Fruit fly (Drosophila melanogaster) whole organism, wandering third instar larva: ENCODE results near the gene idc.

Experiments used
- Abd-B ChIP-seq: fragments of >200 bp; optimal IDR thresholded peaks from 2 replicates; lab custom pipeline; 2017; ENCODE audit warnings: missing biosample characterization, missing genetic modification characterization
- CG32264 ChIP-seq: fragments of 200-800 bp; sonication (Bioruptor generic); optimal IDR thresholded peaks from 2 replicates; lab custom pipeline; 2016; ENCODE audit warnings: missing biosample characterization, missing genetic modification characterization
- CG9705 ChIP-seq: fragments of 200-800 bp; sonication (Bioruptor generic); optimal IDR thresholded peaks from 2 replicates; lab custom pipeline; 2018; ENCODE audit warnings: missing biosample characterization, mild to moderate bottlenecking, missing genetic modification characterization
- CrebA ChIP-seq: fragments of 200-800 bp; sonication (Bioruptor generic); optimal IDR thresholded peaks from 2 replicates; lab custom pipeline; 2016; ENCODE audit warnings: missing biosample characterization, mild to moderate bottlenecking, missing genetic modification characterization, borderline replicate concordance
- Dfd ChIP-seq: fragments of >200 bp; optimal IDR thresholded peaks from 2 replicates; lab custom pipeline; 2017; ENCODE audit warnings: missing biosample characterization, missing genetic modification characterization
- GATAd ChIP-seq: sonication (Bioruptor generic); optimal IDR thresholded peaks from 2 replicates; lab custom pipeline; 2016; ENCODE audit warnings: missing biosample characterization, missing genetic modification characterization
- HLH106 ChIP-seq: fragments of 200-800 bp; optimal IDR thresholded peaks from 3 replicates; lab custom pipeline; 2019; ENCODE audit warnings: missing biosample characterization, mild to moderate bottlenecking, missing genetic modification characterization, moderate library complexity
- Hnf4 ChIP-seq: fragments of 200-800 bp; sonication (Bioruptor generic); optimal IDR thresholded peaks from 2 replicates; lab custom pipeline; 2016; ENCODE audit warnings: missing biosample characterization, mild to moderate bottlenecking, missing genetic modification characterization
- Hr83 ChIP-seq: fragments of 200-300 bp; sonication (Bioruptor generic); optimal IDR thresholded peaks from 2 replicates; lab custom pipeline; 2016; ENCODE audit warnings: missing biosample characterization, mild to moderate bottlenecking, missing genetic modification characterization, moderate library complexity; ENCODE audit not compliant: poor library complexity, severe bottlenecking
- Jra ChIP-seq: sonication (Bioruptor generic); optimal IDR thresholded peaks from 2 replicates; lab custom pipeline; 2016; ENCODE audit warnings: missing biosample characterization, missing genetic modification characterization
- Mio ChIP-seq: sonication (Bioruptor generic); optimal IDR thresholded peaks from 2 replicates; lab custom pipeline; 2016; ENCODE audit warnings: missing biosample characterization, missing genetic modification characterization
- Myc ChIP-seq: fragments of >200 bp; optimal IDR thresholded peaks from 2 replicates; lab custom pipeline; 2017
- N ChIP-seq: fragments of >200 bp; optimal IDR thresholded peaks from 2 replicates; lab custom pipeline; 2018; ENCODE audit warnings: missing biosample characterization, missing external identifiers, missing genetic modification characterization
- OdsH ChIP-seq: fragments of 200-800 bp; sonication (Bioruptor generic); optimal IDR thresholded peaks from 2 replicates; lab custom pipeline; 2016; ENCODE audit warnings: missing biosample characterization, mild to moderate bottlenecking, missing genetic modification characterization
- Rel ChIP-seq, 2 experiments: fragments of 200-800 bp; sonication (Bioruptor generic) in 1 of 2; optimal IDR thresholded peaks; 2 replicates in 1 of 2; 3 replicates in 1 of 2; lab custom pipeline; 2016 to 2019; ENCODE audit warnings: mild to moderate bottlenecking in 2 of 2, missing biosample characterization in 2 of 2, missing genetic modification characterization in 2 of 2, moderate library complexity in 1 of 2
- Sp1 ChIP-seq: fragments of 200-800 bp; sonication (Bioruptor generic); optimal IDR thresholded peaks from 3 replicates; lab custom pipeline; 2019; ENCODE audit warnings: missing biosample characterization, mild to moderate bottlenecking, missing genetic modification characterization, moderate library complexity
- Vsx2 ChIP-seq: fragments of 200-300, 225-300 bp; sonication (Bioruptor generic); optimal IDR thresholded peaks from 2 replicates; lab custom pipeline; 2018; ENCODE audit warnings: missing biosample characterization, missing genetic modification characterization; ENCODE audit not compliant: partially characterized antibody
- br ChIP-seq: fragments of 200-800 bp; sonication (Bioruptor generic); optimal IDR thresholded peaks from 2 replicates; lab custom pipeline; 2016; ENCODE audit warnings: missing biosample characterization, missing genetic modification characterization
- brk ChIP-seq: fragments of 200-800 bp; sonication (Bioruptor generic); optimal IDR thresholded peaks from 2 replicates; lab custom pipeline; 2016; ENCODE audit warnings: missing biosample characterization, mild to moderate bottlenecking, missing genetic modification characterization
- dl ChIP-seq, 2 experiments: fragments of 175-275, 200-275 bp in 1 of 2; fragments of 200-275 bp in 1 of 2; sonication (Bioruptor generic); optimal IDR thresholded peaks; lab custom pipeline; 2018; ENCODE audit warnings: mild to moderate bottlenecking in 2 of 2, missing biosample characterization in 2 of 2, missing genetic modification characterization in 2 of 2, moderate library complexity in 2 of 2; ENCODE audit not compliant: partially characterized antibody in 2 of 2, insufficient read depth in 1 of 2
- dmrt93B ChIP-seq: fragments of 200-800 bp; sonication (Bioruptor generic); optimal IDR thresholded peaks from 2 replicates; lab custom pipeline; 2018; ENCODE audit warnings: missing biosample characterization, mild to moderate bottlenecking, missing genetic modification characterization
- dsf ChIP-seq: sonication (Bioruptor generic); optimal IDR thresholded peaks from 2 replicates; lab custom pipeline; 2016; ENCODE audit warnings: missing biosample characterization, missing genetic modification characterization, borderline replicate concordance
- ey ChIP-seq: fragments of 200-800 bp; sonication (Bioruptor generic); optimal IDR thresholded peaks from 2 replicates; lab custom pipeline; 2016; ENCODE audit warnings: missing biosample characterization, missing genetic modification characterization
- foxo ChIP-seq, 2 experiments: fragments of 200-800 bp; sonication (Bioruptor generic); optimal IDR thresholded peaks; 2 replicates in 1 of 2; 3 replicates in 1 of 2; lab custom pipeline; 2016 to 2017; ENCODE audit warnings: missing biosample characterization in 2 of 2, missing genetic modification characterization in 2 of 2
- fru ChIP-seq: fragments of 200-800 bp; sonication (Bioruptor generic); optimal IDR thresholded peaks from 3 replicates; lab custom pipeline; 2016; ENCODE audit warnings: missing biosample characterization, mild to moderate bottlenecking, missing genetic modification characterization
- h ChIP-seq: fragments of 200-800 bp; sonication (Bioruptor generic); optimal IDR thresholded peaks from 3 replicates; lab custom pipeline; 2016; ENCODE audit warnings: missing biosample characterization, mild to moderate bottlenecking, missing genetic modification characterization
- jim ChIP-seq: fragments of 175-275, 200-325 bp; sonication (Bioruptor generic); optimal IDR thresholded peaks from 2 replicates; lab custom pipeline; 2016; ENCODE audit warnings: missing biosample characterization, mild to moderate bottlenecking, missing genetic modification characterization
- lola ChIP-seq: fragments of >200 bp; optimal IDR thresholded peaks from 2 replicates; lab custom pipeline; 2017; ENCODE audit warnings: missing biosample characterization, missing genetic modification characterization
- pan ChIP-seq: fragments of >200 bp; optimal IDR thresholded peaks from 2 replicates; lab custom pipeline; 2017
- psq ChIP-seq: fragments of 200-800 bp; sonication (Bioruptor generic); optimal IDR thresholded peaks from 3 replicates; lab custom pipeline; 2017; ENCODE audit warnings: missing biosample characterization, mild to moderate bottlenecking, missing genetic modification characterization, moderate library complexity
- rgr ChIP-seq: fragments of 200-800 bp; sonication (Bioruptor generic); optimal IDR thresholded peaks from 3 replicates; lab custom pipeline; 2016; ENCODE audit warnings: missing biosample characterization, mild to moderate bottlenecking, missing genetic modification characterization
- sage ChIP-seq: fragments of 200-800 bp; sonication (Bioruptor generic); optimal IDR thresholded peaks from 2 replicates; lab custom pipeline; 2016; ENCODE audit warnings: missing biosample characterization, mild to moderate bottlenecking, missing genetic modification characterization
- sv ChIP-seq: fragments of 200-800 bp; sonication (Bioruptor generic); optimal IDR thresholded peaks from 3 replicates; lab custom pipeline; 2016; ENCODE audit warnings: missing biosample characterization, missing genetic modification characterization
- tai ChIP-seq: sonication (Bioruptor generic); optimal IDR thresholded peaks from 2 replicates; lab custom pipeline; 2016; ENCODE audit warnings: missing biosample characterization, missing genetic modification characterization
- usp ChIP-seq: fragments of >200 bp; optimal IDR thresholded peaks from 2 replicates; lab custom pipeline; 2017; ENCODE audit warnings: missing biosample characterization, missing genetic modification characterization
- woc ChIP-seq: sonication (Bioruptor generic); optimal IDR thresholded peaks from 2 replicates; lab custom pipeline; 2016; ENCODE audit warnings: missing biosample characterization, mild to moderate bottlenecking, missing genetic modification characterization

Gene idc

dm6 chr3R:20031764-20032079 lies at the start of gene idc:
Gene idc, plus strand, starts transcription at chr3R:20031823.
- TF ChIP-seq HLH106 (peak; percentile 18), Abd-B (no peak)

dm6 chr3R:19985376-19985775 lies 46.2 kb upstream of the idc start:
- TF ChIP-seq CrebA = no peak
- no peak for TF ChIP-seq sage (GFP tag; lab: Kevin White, UChicago)
- no peak for TF ChIP-seq usp (GFP tag; lab: Kevin White, UChicago)
- TF ChIP-seq foxo (GFP tag; optimal IDR thresholded peaks at IDR 0.05; lab: Kevin White, UChicago) = no peak
- TF ChIP-seq N = no peak
- TF ChIP-seq Rel (GFP tag; optimal IDR thresholded peaks at IDR 0.05; lab: Kevin White, UChicago) = no peak
- no peak for TF ChIP-seq Rel (tag; optimal IDR thresholded peaks at IDR 0.05; lab: Kevin White, UChicago)
- TF ChIP-seq psq (GFP tag; lab: Kevin White, UChicago) = no peak
- TF ChIP-seq Hnf4 (GFP tag; lab: Kevin White, UChicago) = no peak
- no peak for TF ChIP-seq pan (lab: Kevin White, UChicago)
- TF ChIP-seq fru (GFP tag; lab: Kevin White, UChicago) = no peak
- TF ChIP-seq lola = no peak
- no peak for TF ChIP-seq Mio (GFP tag; lab: Kevin White, UChicago)
- TF ChIP-seq, all 38 proteins: peak for 0

dm6 chr3R:19995408-19995807 lies 36.2 kb upstream of the idc start:
- no peak for TF ChIP-seq Abd-B
- TF ChIP-seq, all 38 proteins: peak for 0

dm6 chr3R:19996433-19996832 lies 35.2 kb upstream of the idc start:
- TF ChIP-seq h (GFP tag; lab: Kevin White, UChicago) (no peak), GATAd (no peak), Dfd (no peak), Hr83 (GFP tag; lab: Kevin White, UChicago) (no peak), Jra (no peak), usp (GFP tag; lab: Kevin White, UChicago) (no peak), br (no peak), Abd-B (no peak), Rel (GFP tag; optimal IDR thresholded peaks at IDR 0.05; lab: Kevin White, UChicago) (no peak), Rel (tag; optimal IDR thresholded peaks at IDR 0.05; lab: Kevin White, UChicago) (no peak), CG32264 (no peak), OdsH (GFP tag; lab: Kevin White, UChicago) (no peak), brk (GFP tag; lab: Kevin White, UChicago) (no peak), N (no peak), foxo (GFP tag; optimal IDR thresholded peaks at IDR 0.05; lab: Kevin White, UChicago) (no peak), psq (GFP tag; lab: Kevin White, UChicago) (no peak), Vsx2 (GFP tag; lab: Kevin White, UChicago) (no peak), dl (GFP tag; optimal IDR thresholded peaks at IDR 0.05; lab: Kevin White, UChicago; ENCODE audit: insufficient read depth in 1 of 2, partially characterized antibody in 2 of 2) (no peak)

dm6 chr3R:19997526-19998070 lies 34.0 kb upstream of the idc start:
- TF ChIP-seq Sp1 (no peak), CrebA (no peak), Rel (GFP tag; optimal IDR thresholded peaks at IDR 0.05; lab: Kevin White, UChicago) (no peak), Rel (tag; optimal IDR thresholded peaks at IDR 0.05; lab: Kevin White, UChicago) (no peak), Jra (no peak), HLH106 (no peak), N (no peak), Myc (lab: Kevin White, UChicago) (no peak)

- TF ChIP-seq tai (GFP tag; lab: Kevin White, UChicago) (peak; percentile 6), GATAd (no peak), Sp1 (peak; percentile 44), foxo (GFP tag; optimal IDR thresholded peaks at IDR 0.05; lab: Kevin White, UChicago) (peak in 1 of 2 experiments; percentile 66), lola (no peak), dsf (GFP tag; lab: Kevin White, UChicago) (no peak), Jra (no peak), psq (GFP tag; lab: Kevin White, UChicago) (peak; percentile 45), h (GFP tag; lab: Kevin White, UChicago) (peak; percentile 72), pan (lab: Kevin White, UChicago) (no peak), sv (GFP tag; lab: Kevin White, UChicago) (peak; percentile 18), jim (GFP tag; lab: Kevin White, UChicago) (no peak), woc (GFP tag; lab: Kevin White, UChicago) (peak; percentile 42), Myc (lab: Kevin White, UChicago) (no peak), rgr (GFP tag; lab: Kevin White, UChicago) (peak; percentile 68), ey (GFP tag; lab: Kevin White, UChicago) (peak; percentile 73), Abd-B (no peak), HLH106 (peak; percentile 55), OdsH (GFP tag; lab: Kevin White, UChicago) (peak; percentile 46), Hnf4 (GFP tag; lab: Kevin White, UChicago) (peak; percentile 62), CG9705 (GFP tag; lab: Kevin White, UChicago) (no peak), brk (GFP tag; lab: Kevin White, UChicago) (peak; percentile 6), dmrt93B (GFP tag; lab: Kevin White, UChicago) (peak; percentile 20), Hr83 (GFP tag; lab: Kevin White, UChicago) (no peak), CrebA (no peak), br (peak; percentile 59), fru (GFP tag; lab: Kevin White, UChicago) (peak; percentile 58), Mio (GFP tag; lab: Kevin White, UChicago) (no peak), Vsx2 (GFP tag; lab: Kevin White, UChicago) (no peak), CG32264 (no peak)
Measured at dm6 chr3R:19998418-19998817, 33.2 kb upstream of the idc start.
